Worm (Caenorhabditis elegans) whole organism, mixed stage, embryonic: ENCODE data around the gene F26C11.1.

Experiments used
- ces-1 ChIP-seq: fragments of 150-350 bp; optimal IDR thresholded peaks from 2 replicates; lab custom pipeline; 2014; ENCODE audit warnings: missing biosample characterization, missing genetic modification reagents, missing genetic modification characterization
- nhr-237 ChIP-seq: fragments of 150-350 bp; optimal IDR thresholded peaks from 2 replicates; lab custom pipeline; 2014; ENCODE audit warnings: missing biosample characterization, missing genetic modification characterization
- nhr-28 ChIP-seq: fragments of 150-350 bp; optimal IDR thresholded peaks from 2 replicates; lab custom pipeline; 2014; ENCODE audit warnings: missing biosample characterization, missing genetic modification characterization
- pha-4 ChIP-seq: fragments of 150-350 bp; optimal IDR thresholded peaks from 2 replicates; lab custom pipeline; 2018; ENCODE audit warnings: missing biosample characterization, missing genetic modification reagents, missing genetic modification characterization

DNA sequence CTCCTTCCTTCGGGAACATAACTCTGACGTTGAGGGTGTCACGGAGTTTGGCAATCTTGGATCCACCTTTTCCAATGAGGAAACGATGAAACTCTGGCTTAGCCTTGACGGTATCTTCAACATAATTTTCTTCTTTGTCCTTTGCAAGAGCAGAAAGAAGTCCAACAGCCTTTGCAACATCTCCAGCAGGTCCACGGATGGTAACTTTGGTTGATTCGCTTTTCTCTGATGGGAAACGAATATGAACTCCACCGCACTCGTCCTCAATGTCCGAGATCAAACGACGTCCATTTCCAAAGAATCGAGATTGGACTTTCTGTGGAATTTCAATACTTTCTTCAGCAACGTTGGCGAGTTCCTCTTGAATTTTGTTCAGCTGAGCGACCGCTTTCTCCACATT lies 6.0 kb upstream of the F26C11.1 start:
- TF ChIP-seq pha-4, result no peak
- TF ChIP-seq ces-1 (GFP tag; lab: Kevin White, UChicago), result no peak
- TF ChIP-seq nhr-28 (tag; lab: Kevin White, UChicago), result no peak
- no peak for TF ChIP-seq nhr-237 (tag; lab: Kevin White, UChicago)
